Worm (Caenorhabditis elegans) whole organism, young adult: ENCODE measurements around the gene mtpn-1.

Experiments used
- B0019.2 ChIP-seq: fragments of 200-800 bp; sonication (Bioruptor generic); conservative IDR thresholded peaks from 2 replicates; pipeline ENCODE4 v1.3.6; 2022; ENCODE audit warnings: missing genetic modification reagents, missing genetic modification characterization, missing compliant biosample characterization
- D2030.7 ChIP-seq: fragments of 200-800 bp; sonication (Bioruptor generic); IDR thresholded peaks from 2 replicates; pipeline ENCODE4 v1.3.6; 2022; ENCODE audit warnings: missing genetic modification reagents, missing genetic modification characterization, missing compliant biosample characterization
- F49E8.2 ChIP-seq: sonication (generic microtip); optimal IDR thresholded peaks from 3 replicates; lab custom pipeline; 2017; ENCODE audit warnings: missing genetic modification characterization, mild to moderate bottlenecking, missing compliant biosample characterization, antibody characterized with exemption, moderate library complexity; ENCODE audit not compliant: insufficient read depth
- F52B5.7 ChIP-seq: sonication (generic microtip); optimal IDR thresholded peaks from 2 replicates; lab custom pipeline; 2016; ENCODE audit warnings: mild to moderate bottlenecking, missing genetic modification characterization, missing compliant biosample characterization
- F55B11.4 ChIP-seq: sonication (generic microtip); optimal IDR thresholded peaks from 2 replicates; lab custom pipeline; 2016; ENCODE audit warnings: missing compliant biosample characterization, missing genetic modification characterization, borderline replicate concordance; ENCODE audit not compliant: insufficient read depth
- F57A8.1 ChIP-seq: fragments of 200-800 bp; sonication (Bioruptor generic); optimal IDR thresholded peaks from 2 replicates; lab custom pipeline; 2018; ENCODE audit warnings: mild to moderate bottlenecking, missing genetic modification characterization, moderate library complexity, missing compliant biosample characterization
- F57C9.4 ChIP-seq: sonication (generic microtip); optimal IDR thresholded peaks from 2 replicates; lab custom pipeline; 2017; ENCODE audit warnings: mild to moderate bottlenecking, missing genetic modification characterization, missing compliant biosample characterization
- Y53F4B.3 ChIP-seq: fragments of 200-800 bp; sonication (Bioruptor generic); IDR thresholded peaks from 2 replicates; pipeline ENCODE4 v1.3.6; 2022; ENCODE audit warnings: missing genetic modification reagents, missing genetic modification characterization, missing compliant biosample characterization
- aptf-3 ChIP-seq: fragments of 200-800 bp; sonication (Bioruptor generic); IDR thresholded peaks from 2 replicates; pipeline ENCODE4 v1.3.6; 2022; ENCODE audit warnings: missing genetic modification characterization, missing compliant biosample characterization
- ceh-79 ChIP-seq: sonication (generic microtip); optimal IDR thresholded peaks from 2 replicates; lab custom pipeline; 2017; ENCODE audit warnings: mild to moderate bottlenecking, missing genetic modification characterization, missing compliant biosample characterization
- dox-1 ChIP-seq: fragments of 200-800 bp; sonication (Bioruptor generic); IDR thresholded peaks from 2 replicates; pipeline ENCODE4 v1.3.6; 2022; ENCODE audit warnings: missing genetic modification reagents, missing genetic modification characterization, missing compliant biosample characterization
- dpl-1 ChIP-seq: fragments of 150-350 bp; optimal IDR thresholded peaks from 2 replicates; lab custom pipeline; 2014; ENCODE audit warnings: missing biosample characterization, missing genetic modification reagents, missing genetic modification characterization
- efl-1 ChIP-seq: fragments of 150-350 bp; optimal IDR thresholded peaks from 2 replicates; lab custom pipeline; 2014; ENCODE audit warnings: missing biosample characterization, missing genetic modification reagents, missing genetic modification characterization
- egl-18 ChIP-seq: fragments of 200-800 bp; sonication (Bioruptor generic); IDR thresholded peaks from 2 replicates; pipeline ENCODE4 v1.3.6; 2022; ENCODE audit warnings: missing genetic modification reagents, missing genetic modification characterization, missing compliant biosample characterization
- fkh-3 ChIP-seq: sonication (generic microtip); optimal IDR thresholded peaks from 2 replicates; lab custom pipeline; 2016; ENCODE audit warnings: mild to moderate bottlenecking, missing genetic modification characterization, missing compliant biosample characterization
- him-1 ChIP-seq: sonication (generic microtip); optimal IDR thresholded peaks from 2 replicates; lab custom pipeline; 2016; ENCODE audit warnings: missing genotype, missing genetic modification reagents, missing genetic modification characterization, missing compliant biosample characterization
- hlh-26 ChIP-seq: fragments of 200-800 bp; sonication (Bioruptor generic); conservative IDR thresholded peaks from 2 replicates; pipeline ENCODE4 v1.3.6; 2022; ENCODE audit warnings: missing genetic modification reagents, missing genetic modification characterization, missing compliant biosample characterization
- hmg-1.2 ChIP-seq: fragments of 200-800 bp; sonication (Bioruptor generic); IDR thresholded peaks from 2 replicates; pipeline ENCODE4 v1.3.6; 2022; ENCODE audit warnings: missing genetic modification reagents, missing genetic modification characterization, missing compliant biosample characterization
- hrde-1 ChIP-seq: sonication (generic microtip); optimal IDR thresholded peaks from 2 replicates; lab custom pipeline; 2016; ENCODE audit warnings: missing genetic modification characterization, mild to moderate bottlenecking, missing compliant biosample characterization, moderate library complexity, missing genotype, missing genetic modification reagents, borderline replicate concordance
- hsf-1 ChIP-seq: fragments of 200-800 bp; sonication (Bioruptor generic); IDR thresholded peaks from 2 replicates; pipeline ENCODE4 v1.3.6; 2022; ENCODE audit warnings: missing genetic modification reagents, missing genetic modification characterization, missing compliant biosample characterization
- lsl-1 ChIP-seq: fragments of 200-800 bp; sonication (Bioruptor generic); optimal IDR thresholded peaks from 2 replicates; lab custom pipeline; 2018; ENCODE audit warnings: mild to moderate bottlenecking, missing genetic modification characterization, moderate library complexity, missing compliant biosample characterization
- lsy-27 ChIP-seq: sonication (generic microtip); optimal IDR thresholded peaks from 2 replicates; lab custom pipeline; 2017; ENCODE audit warnings: missing genetic modification characterization, mild to moderate bottlenecking, missing compliant biosample characterization, antibody characterized with exemption, missing genotype, borderline replicate concordance; ENCODE audit not compliant: insufficient read depth
- madf-10 ChIP-seq: sonication (generic microtip); optimal IDR thresholded peaks from 2 replicates; lab custom pipeline; 2016; ENCODE audit warnings: mild to moderate bottlenecking, missing genetic modification characterization, missing compliant biosample characterization
- madf-3 ChIP-seq: fragments of 200-800 bp; sonication (Bioruptor generic); IDR thresholded peaks from 2 replicates; pipeline ENCODE4 v1.3.6; 2022; ENCODE audit warnings: missing genetic modification reagents, missing genetic modification characterization, missing compliant biosample characterization
- madf-6 ChIP-seq: fragments of 200-800 bp; sonication (Bioruptor generic); IDR thresholded peaks from 2 replicates; pipeline ENCODE4 v1.3.6; 2022; ENCODE audit warnings: missing genetic modification reagents, missing genetic modification characterization, missing compliant biosample characterization
- madf-8 ChIP-seq: fragments of 200-800 bp; sonication (Bioruptor generic); conservative IDR thresholded peaks from 2 replicates; pipeline ENCODE4 v1.3.6; 2022; ENCODE audit warnings: missing genetic modification reagents, missing genetic modification characterization, missing compliant biosample characterization
- mcd-1 ChIP-seq: fragments of 200-800 bp; sonication (Bioruptor generic); IDR thresholded peaks from 2 replicates; pipeline ENCODE4 v1.3.6; 2022; ENCODE audit warnings: missing genetic modification reagents, missing genetic modification characterization, missing compliant biosample characterization
- mes-4 ChIP-seq: sonication (generic microtip); optimal IDR thresholded peaks from 2 replicates; lab custom pipeline; 2016; ENCODE audit warnings: missing genotype, missing genetic modification characterization, missing compliant biosample characterization
- nfya-1 ChIP-seq: sonication (generic microtip); optimal IDR thresholded peaks from 2 replicates; lab custom pipeline; 2017; ENCODE audit warnings: antibody characterized with exemption, missing compliant biosample characterization, missing genetic modification characterization, borderline replicate concordance; ENCODE audit not compliant: insufficient read depth
- nhr-90 ChIP-seq: sonication (generic microtip); optimal IDR thresholded peaks from 2 replicates; lab custom pipeline; 2016; ENCODE audit warnings: missing genotype, mild to moderate bottlenecking, missing genetic modification characterization, missing compliant biosample characterization
- pbrm-1 ChIP-seq: fragments of 200-800 bp; sonication (Bioruptor generic); IDR thresholded peaks from 2 replicates; pipeline ENCODE4 v1.3.6; 2022; ENCODE audit warnings: missing genetic modification reagents, missing genetic modification characterization, missing compliant biosample characterization
- rcor-1 ChIP-seq: fragments of 200-800 bp; sonication (Bioruptor generic); IDR thresholded peaks from 2 replicates; pipeline ENCODE4 v1.3.6; 2022; ENCODE audit warnings: missing genetic modification reagents, missing genetic modification characterization, missing compliant biosample characterization
- rec-8 ChIP-seq, 2 experiments: sonication (generic microtip); optimal IDR thresholded peaks; 2 replicates each; lab custom pipeline; 2016; ENCODE audit warnings: mild to moderate bottlenecking in 2 of 2, missing genetic modification characterization in 2 of 2, missing genetic modification reagents in 2 of 2, missing genotype in 2 of 2, missing biosample characterization in 1 of 2, missing compliant biosample characterization in 1 of 2, moderate library complexity in 1 of 2
- rpc-1 ChIP-seq, 2 experiments: fragments of 150-350 bp in 1 of 2; sonication (generic microtip) in 1 of 2; optimal IDR thresholded peaks; 2 replicates each; lab custom pipeline; 2014 to 2018; ENCODE audit warnings: missing biosample characterization in 1 of 2, missing genetic modification characterization in 1 of 2, missing genetic modification reagents in 1 of 2, missing genotype in 1 of 2
- snpc-1.1 ChIP-seq: sonication (generic microtip); optimal IDR thresholded peaks from 2 replicates; lab custom pipeline; 2017; ENCODE audit warnings: missing genetic modification characterization, mild to moderate bottlenecking, missing compliant biosample characterization, antibody characterized with exemption, moderate library complexity, missing genotype, missing genetic modification reagents; ENCODE audit not compliant: insufficient read depth
- snpc-4 ChIP-seq, 5 experiments: fragments of 150-350 bp in 1 of 5; sonication (generic microtip) in 4 of 5; optimal IDR thresholded peaks; 2 replicates each; lab custom pipeline; 2014 to 2018; ENCODE audit warnings: missing genetic modification characterization in 5 of 5, missing biosample characterization in 3 of 5, antibody characterized with exemption in 2 of 5, mild to moderate bottlenecking in 2 of 5, missing compliant biosample characterization in 2 of 5, missing genotype in 2 of 5, moderate library complexity in 2 of 5, missing genetic modification reagents in 1 of 5
- sptf-2 ChIP-seq: fragments of 200-800 bp; sonication (Bioruptor generic); optimal IDR thresholded peaks from 2 replicates; lab custom pipeline; 2018; ENCODE audit warnings: mild to moderate bottlenecking, missing genetic modification characterization, missing compliant biosample characterization
- tbx-9 ChIP-seq: sonication (generic microtip); optimal IDR thresholded peaks from 2 replicates; lab custom pipeline; 2016; ENCODE audit warnings: borderline replicate concordance, missing genetic modification characterization, inconsistent platforms, missing compliant biosample characterization
- zfh-2 ChIP-seq: fragments of 200-800 bp; sonication (Bioruptor generic); conservative IDR thresholded peaks from 2 replicates; pipeline ENCODE4 v1.3.6; 2022; ENCODE audit warnings: missing genetic modification reagents, missing genetic modification characterization, missing compliant biosample characterization
- ztf-25 ChIP-seq: fragments of 200-800 bp; sonication (Bioruptor generic); IDR thresholded peaks from 2 replicates; pipeline ENCODE4 v1.3.6; 2022; ENCODE audit warnings: missing genetic modification reagents, missing genetic modification characterization, missing compliant biosample characterization
- ztf-26 ChIP-seq: sonication (generic microtip); optimal IDR thresholded peaks from 2 replicates; lab custom pipeline; 2017; ENCODE audit warnings: missing genetic modification characterization, missing compliant biosample characterization
- ztf-28 ChIP-seq: fragments of 200-800 bp; sonication (Bioruptor generic); IDR thresholded peaks from 2 replicates; pipeline ENCODE4 v1.3.6; 2022; ENCODE audit warnings: missing genetic modification reagents, missing genetic modification characterization, missing compliant biosample characterization

mtpn-1 gene

DNA sequence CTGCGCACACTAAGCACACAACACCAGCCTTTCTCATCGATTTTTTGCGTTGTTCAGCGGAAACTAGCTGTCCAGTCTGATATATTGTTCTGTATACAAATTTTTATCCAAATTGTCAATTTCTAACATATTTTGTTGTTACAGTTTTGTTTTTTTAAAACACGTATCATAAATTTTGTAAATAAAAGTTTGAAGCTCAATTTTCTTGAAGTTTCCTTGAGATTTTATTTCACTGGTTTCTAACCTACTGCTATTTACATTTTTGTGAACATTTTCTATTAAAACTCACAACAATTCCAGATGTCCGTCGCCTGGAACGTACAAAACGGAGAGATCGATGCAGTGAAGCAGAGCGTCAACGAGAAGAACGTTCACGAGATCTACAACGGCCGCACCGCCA lies at the start of gene mtpn-1:
mtpn-1 (plus strand) TSS at position 301 of the 400 bp plus-strand sequence.
- no peak for TF ChIP-seq Y53F4B.3 (GFP tag; lab: Robert Waterston, UW)
- TF ChIP-seq rec-8 (tag; optimal IDR thresholded peaks at IDR 0.05; lab: Kevin White, UChicago): no peak
- no peak for TF ChIP-seq hrde-1 (tag; lab: Kevin White, UChicago)
- TF ChIP-seq mes-4: no peak

DNA sequence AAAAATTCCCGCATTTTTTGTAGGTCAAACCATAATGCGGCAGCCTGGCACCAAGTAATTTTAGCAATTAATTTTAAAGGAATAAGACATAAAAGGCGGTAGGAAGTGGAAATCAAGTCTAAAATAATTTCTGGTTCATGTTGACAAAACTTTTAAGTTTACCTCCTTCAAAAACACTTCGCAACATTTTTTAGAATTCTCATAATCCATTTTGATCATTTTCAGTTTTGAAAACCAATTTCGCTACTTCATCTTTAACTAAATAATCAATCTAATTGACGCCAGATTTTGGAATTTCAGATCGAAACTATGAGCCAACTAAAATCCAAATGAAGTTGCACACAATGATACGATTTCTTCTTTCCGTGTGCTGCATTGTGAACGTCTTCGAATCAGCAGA lies 47.5 kb upstream of the mtpn-1 start, which contains the start of gene lgc-40:
lgc-40 (plus strand) TSS at position 301 of the 400 bp plus-strand sequence.
- TF ChIP-seq ztf-26: no peak
- no peak for TF ChIP-seq snpc-1.1
- TF ChIP-seq rpc-1 (optimal IDR thresholded peaks at IDR 0.05; lab: Kevin White, UChicago): no peak
- TF ChIP-seq rpc-1 (tag; optimal IDR thresholded peaks at IDR 0.05; lab: Kevin White, UChicago): no peak
- no peak for TF ChIP-seq zfh-2 (GFP tag; lab: Robert Waterston, UW)
- TF ChIP-seq F57C9.4: no peak
- no peak for TF ChIP-seq B0019.2
- TF ChIP-seq F52B5.7 (tag; lab: Kevin White, UChicago): no peak
- no peak for TF ChIP-seq dox-1 (GFP tag; lab: Robert Waterston, UW)
- no peak for TF ChIP-seq F49E8.2 (tag; lab: Kevin White, UChicago)
- no peak for TF ChIP-seq lsl-1 (GFP tag; lab: Kevin White, UChicago)
- no peak for TF ChIP-seq dpl-1 (GFP tag; lab: Kevin White, UChicago)
- TF ChIP-seq snpc-4 (GFP tag; optimal IDR thresholded peaks at IDR 0.05; lab: Kevin White, UChicago): no peak
- no peak for TF ChIP-seq snpc-4 (tag; optimal IDR thresholded peaks at IDR 0.05; lab: Kevin White, UChicago)
- no peak for TF ChIP-seq mcd-1
- no peak for TF ChIP-seq Y53F4B.3 (GFP tag; lab: Robert Waterston, UW)
- TF ChIP-seq hlh-26: no peak
- TF ChIP-seq tbx-9 (tag; lab: Kevin White, UChicago): no peak
- TF ChIP-seq pbrm-1: no peak
- no peak for TF ChIP-seq ztf-28
- TF ChIP-seq, all 124 proteins: peak for 0

DNA sequence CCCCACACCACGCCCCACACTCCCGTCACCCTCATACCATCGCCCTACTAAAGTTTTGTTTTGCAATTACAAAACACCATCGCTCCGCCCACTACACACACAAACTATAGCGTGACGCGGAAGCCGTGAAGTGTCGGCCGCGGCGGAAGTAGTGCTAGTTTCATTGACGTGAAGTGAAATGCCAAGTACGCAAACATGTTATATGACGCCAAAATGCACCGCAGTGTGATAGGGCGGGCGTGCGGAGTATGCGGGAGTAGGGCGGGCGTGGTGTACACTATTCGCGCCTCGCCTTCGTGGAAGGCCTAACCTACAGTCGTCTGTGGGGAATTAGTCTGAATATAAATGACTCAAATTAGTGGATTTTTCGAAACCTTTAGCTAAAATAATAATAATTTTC lies 44.4 kb upstream of the mtpn-1 start:
- peak; percentile 29; the same call in 1 of the 2 replicates for TF ChIP-seq madf-8
- TF ChIP-seq ceh-79 (tag; lab: Kevin White, UChicago): no peak
- peak; percentile 68 for TF ChIP-seq snpc-4 (GFP tag; optimal IDR thresholded peaks at IDR 0.05; lab: Kevin White, UChicago)
- TF ChIP-seq snpc-4 (tag; optimal IDR thresholded peaks at IDR 0.05; lab: Kevin White, UChicago): peak; percentile 28 to 93 (median 90)
- no peak for TF ChIP-seq F57A8.1 (GFP tag; lab: Kevin White, UChicago)
- TF ChIP-seq F55B11.4 (tag; lab: Kevin White, UChicago): no peak
- no peak for TF ChIP-seq fkh-3 (tag; lab: Kevin White, UChicago)
- no peak for TF ChIP-seq lsy-27
- TF ChIP-seq F49E8.2 (tag; lab: Kevin White, UChicago): no peak
- TF ChIP-seq madf-6 (GFP tag; lab: Robert Waterston, UW): peak; percentile 72
- TF ChIP-seq madf-3 (GFP tag; lab: Robert Waterston, UW): 0 out of 2 replicates have a peak, but pooled peaks have one; percentile 19
- no peak for TF ChIP-seq madf-10
- TF ChIP-seq hmg-1.2 (GFP tag; lab: Robert Waterston, UW): peak; percentile 65
- TF ChIP-seq mcd-1: no peak; the same call in 1 of the 2 replicates
- 0 out of 2 replicates have a peak, but pooled peaks have one; percentile 16 for TF ChIP-seq dox-1 (GFP tag; lab: Robert Waterston, UW)
- peak; percentile 76 for TF ChIP-seq pbrm-1
- peak; percentile 62 for TF ChIP-seq him-1 (tag; lab: Kevin White, UChicago)
- 0 out of 2 replicates have a peak, but pooled peaks have one; percentile 29 for TF ChIP-seq hsf-1 (GFP tag; lab: Robert Waterston, UW)
- peak; percentile 40 for TF ChIP-seq efl-1
- TF ChIP-seq ztf-25 (GFP tag; lab: Robert Waterston, UW): no peak
- peak; percentile 75; the same call in 1 of the 2 replicates for TF ChIP-seq rcor-1 (GFP tag; lab: Robert Waterston, UW)
- TF ChIP-seq snpc-1.1: peak; percentile 80
- TF ChIP-seq nfya-1 (tag; lab: Kevin White, UChicago): no peak
- no peak for TF ChIP-seq nhr-90 (tag; lab: Kevin White, UChicago)
- no peak for TF ChIP-seq egl-18 (GFP tag; lab: Robert Waterston, UW)
- peak; percentile 19 for TF ChIP-seq sptf-2 (GFP tag; lab: Kevin White, UChicago)
- TF ChIP-seq D2030.7: no peak
- no peak for TF ChIP-seq aptf-3 (GFP tag; lab: Robert Waterston, UW)
